Worm (Caenorhabditis elegans) whole organism, L4 larva: ENCODE data around the gene F22B5.4.

Experiments used
- ceh-62 ChIP-seq: sonication (generic microtip); optimal IDR thresholded peaks from 2 replicates; lab custom pipeline; 2017; ENCODE audit warnings: missing biosample characterization, missing genetic modification characterization
- fos-1 ChIP-seq: fragments of 150-350 bp; optimal IDR thresholded peaks from 2 replicates; lab custom pipeline; 2014; ENCODE audit warnings: missing biosample characterization, missing genetic modification characterization
- madf-5 ChIP-seq, 2 experiments: fragments of 200-800 bp; sonication (Bioruptor generic); IDR thresholded peaks; 2 replicates each; pipeline ENCODE4 v1.3.6; 2022; ENCODE audit warnings: missing compliant biosample characterization in 2 of 2, missing genetic modification characterization in 2 of 2
- nhr-11 ChIP-seq: fragments of 150-350 bp; optimal IDR thresholded peaks from 2 replicates; lab custom pipeline; 2014; ENCODE audit warnings: missing biosample characterization, missing genetic modification characterization
- nhr-76 ChIP-seq: fragments of 150-350 bp; optimal IDR thresholded peaks from 2 replicates; lab custom pipeline; 2014; ENCODE audit warnings: missing biosample characterization, missing genetic modification characterization
- php-3 ChIP-seq: fragments of 200-800 bp; sonication (Bioruptor generic); IDR thresholded peaks from 2 replicates; pipeline ENCODE4 v1.3.6; 2022; ENCODE audit warnings: missing genetic modification reagents, missing genetic modification characterization, missing compliant biosample characterization

DNA sequence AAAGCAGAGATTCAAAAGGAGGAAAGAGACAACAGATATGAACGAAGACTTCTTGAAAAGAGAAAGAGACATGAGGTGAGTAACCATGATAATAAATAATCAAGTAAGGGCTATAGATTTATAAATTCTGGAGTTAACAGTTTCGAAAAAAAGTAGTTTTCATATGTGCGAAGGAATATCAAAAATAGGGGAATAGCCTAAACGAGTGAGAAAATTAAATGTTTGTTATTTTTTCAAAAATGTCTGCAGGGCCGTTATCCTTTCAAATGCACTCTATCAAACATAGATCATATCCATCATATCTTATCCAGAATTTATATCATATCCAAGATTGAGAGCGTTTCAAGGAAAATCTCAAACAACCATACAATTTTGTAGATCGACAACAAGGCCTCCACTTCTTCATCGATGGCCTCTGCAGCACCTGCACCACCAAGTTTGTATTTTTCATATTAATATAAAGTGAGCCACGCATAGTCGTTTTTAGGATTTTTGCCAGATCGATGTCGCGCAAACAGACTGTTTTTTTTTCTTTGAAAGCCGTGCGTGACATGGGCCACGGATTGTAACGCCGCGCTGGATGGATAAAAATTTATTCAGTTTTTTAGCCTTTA lies 28.6 kb upstream of the F22B5.4 start:
- TF ChIP-seq php-3 (GFP tag; lab: Robert Waterston, UW) (no peak), fos-1 (tag; lab: Kevin White, UChicago) (no peak), nhr-11 (tag; lab: Kevin White, UChicago) (no peak), madf-5 (GFP tag; IDR thresholded peaks at IDR 0.05; lab: Robert Waterston, UW) (no peak), nhr-76 (tag; lab: Kevin White, UChicago) (no peak), ceh-62 (no peak)
